Worm (Caenorhabditis elegans): Measurements from ENCODE around the gene cpi-2.

DNA sequence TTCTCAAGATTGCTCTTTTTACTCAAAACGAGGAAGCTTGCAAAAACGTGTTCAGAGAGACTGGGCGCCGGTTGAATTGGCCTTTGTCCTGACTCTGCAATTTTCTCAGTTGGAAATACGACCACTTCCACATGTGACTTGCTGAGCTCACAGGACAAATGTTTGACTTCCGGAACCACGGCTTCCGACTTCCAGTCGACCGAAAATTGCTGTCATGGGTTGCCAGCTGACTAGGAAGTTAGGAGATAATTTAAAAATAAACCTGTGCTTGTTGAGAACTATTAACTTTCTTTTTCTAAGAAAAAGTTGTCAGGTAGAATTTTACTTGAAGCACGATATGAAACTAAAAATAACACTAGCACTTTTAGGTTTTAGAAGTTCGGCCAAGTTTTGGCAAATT, 12.3 kb upstream of the cpi-2 start:
- TF ChIP-seq tab-1 (GFP tag; IDR thresholded peaks at IDR 0.05), result no peak
- no peak for TF ChIP-seq flt-1 (GFP tag; IDR thresholded peaks at IDR 0.05)

All from whole organism, midembryonic.